Fruit fly (Drosophila melanogaster): ENCODE data around the gene pip.
A peak's percentile ranks its signal among the peaks of the same experiment; 100 is the strongest.

The pip gene

DNA sequence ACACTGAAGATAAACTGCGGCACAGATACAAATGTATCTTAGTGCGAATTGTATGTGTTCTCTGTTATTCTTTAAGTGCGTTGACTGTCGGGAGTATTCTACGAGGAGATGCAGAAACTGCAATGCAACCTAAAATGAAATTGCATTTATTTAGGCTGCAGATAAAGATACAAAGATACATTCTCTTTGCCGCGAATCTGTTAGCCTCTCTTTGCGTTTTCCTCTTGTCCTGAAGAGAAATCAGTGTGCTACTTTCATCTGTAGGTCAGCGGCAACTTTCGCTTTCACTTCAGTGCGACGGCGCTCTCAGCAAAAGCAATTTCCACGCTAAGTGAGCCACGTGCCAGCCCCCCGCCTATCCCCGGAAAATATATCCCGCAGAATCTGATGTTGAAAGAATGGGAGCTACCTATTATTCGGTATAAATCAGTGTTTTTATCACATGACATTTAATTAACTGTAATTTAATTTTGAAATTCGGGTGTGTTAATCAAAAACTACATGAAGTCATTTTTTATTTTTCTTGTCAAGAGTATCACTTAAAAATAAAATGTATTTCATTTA, 44.1 kb downstream of the pip start (continued):
- TF ChIP-seq pho (GFP tag; optimal IDR thresholded peaks at IDR 0.05) (no peak), HLHmδ (GFP tag; optimal IDR thresholded peaks at IDR 0.05) (peak; percentile 56), CG17328 (GFP tag; IDR thresholded peaks at IDR 0.05) (no peak), D19B (GFP tag; optimal IDR thresholded peaks at IDR 0.05) (peak; percentile 70), bcd (GFP tag; optimal IDR thresholded peaks at IDR 0.05) (no peak), abd-A (tag; optimal IDR thresholded peaks at IDR 0.05) (peak; percentile 22), dmrt99B (tag; optimal IDR thresholded peaks at IDR 0.05) (no peak), CG2199 (GFP tag; IDR thresholded peaks at IDR 0.05) (0 out of 3 replicates have a peak, but pooled peaks have one; percentile 17), fd102C (GFP tag; optimal IDR thresholded peaks at IDR 0.05) (peak; percentile 25)

dm6 chr3L:19292440-19293175, 44.8 kb downstream of the pip start, which contains the start of gene Gbs-76A:
Gbs-76A (minus strand) TSS chr3L:19292766.
- TF ChIP-seq CG10543 (GFP tag; optimal IDR thresholded peaks at IDR 0.05): peak; percentile 85
- TF ChIP-seq CoRest (tag; optimal IDR thresholded peaks at IDR 0.05): peak; percentile 91
- no peak; the same call in 2 of the 3 replicates for TF ChIP-seq so (GFP tag; IDR thresholded peaks at IDR 0.05)
- TF ChIP-seq CHES-1-like (GFP tag; optimal IDR thresholded peaks at IDR 0.05): no peak
- TF ChIP-seq B-H2 (GFP tag; optimal IDR thresholded peaks at IDR 0.05): peak; percentile 86
- peak; percentile 56; the same call in 1 of the 3 replicates for TF ChIP-seq CG2889 (GFP tag; IDR thresholded peaks at IDR 0.05)
- peak; percentile 64 for TF ChIP-seq CG15696 (tag; optimal IDR thresholded peaks at IDR 0.05)
- TF ChIP-seq dm (GFP tag; optimal IDR thresholded peaks at IDR 0.05): no peak
- peak; percentile 65; the same call in 1 of the 3 replicates for TF ChIP-seq CG34224 (GFP tag; IDR thresholded peaks at IDR 0.05; ENCODE audit: partially characterized antibody)
- TF ChIP-seq Nf-YA (GFP tag; IDR thresholded peaks at IDR 0.05): peak; percentile 55; the same call in 1 of the 2 replicates
- TF ChIP-seq HLH4C (GFP tag; IDR thresholded peaks at IDR 0.05; ENCODE audit: partially characterized antibody): peak; percentile 41; the same call in 1 of the 3 replicates
- no peak for TF ChIP-seq BEAF-32 (GFP tag; optimal IDR thresholded peaks at IDR 0.05)
- TF ChIP-seq CG11398 (GFP tag; optimal IDR thresholded peaks at IDR 0.05): no peak
- peak; percentile 1 for TF ChIP-seq Camta (GFP tag; optimal IDR thresholded peaks at IDR 0.05)
- TF ChIP-seq CG4707 (GFP tag; optimal IDR thresholded peaks at IDR 0.05): peak; percentile 47
- TF ChIP-seq CG3726 (GFP tag; IDR thresholded peaks at IDR 0.05): no peak
- TF ChIP-seq Dfd (GFP tag; optimal IDR thresholded peaks at IDR 0.05): no peak
- no peak for TF ChIP-seq unc-4 (GFP tag; IDR thresholded peaks at IDR 0.05; ENCODE audit: partially characterized antibody)
- no peak for TF ChIP-seq CG4360 (GFP tag; IDR thresholded peaks at IDR 0.05)
- no peak for TF ChIP-seq dimm (GFP tag; IDR thresholded peaks at IDR 0.05)
- TF ChIP-seq nmo (GFP tag; optimal IDR thresholded peaks at IDR 0.05): peak; percentile 88
- TF ChIP-seq tna (GFP tag; IDR thresholded peaks at IDR 0.05; ENCODE audit: partially characterized antibody): no peak
- peak; percentile 79 for TF ChIP-seq CG7357 (GFP tag; IDR thresholded peaks at IDR 0.05)
- TF ChIP-seq CG12219 (GFP tag; optimal IDR thresholded peaks at IDR 0.05): peak; percentile 60
- no peak for TF ChIP-seq ham (GFP tag; IDR thresholded peaks at IDR 0.05)
- no peak for TF ChIP-seq Bdp1 (GFP tag; optimal IDR thresholded peaks at IDR 0.05)
- TF ChIP-seq Fer2 (tag; optimal IDR thresholded peaks at IDR 0.05): peak; percentile 77
- TF ChIP-seq HLHmδ (GFP tag; optimal IDR thresholded peaks at IDR 0.05): no peak
- TF ChIP-seq CG10565 (GFP tag; optimal IDR thresholded peaks at IDR 0.05): no peak
- no peak for TF ChIP-seq aop (GFP tag; IDR thresholded peaks at IDR 0.05)
- TF ChIP-seq CG1792 (GFP tag; optimal IDR thresholded peaks at IDR 0.05): no peak
- TF ChIP-seq CG11247 (GFP tag; IDR thresholded peaks at IDR 0.05): peak; percentile 41; the same call in 1 of the 2 replicates
- no peak for TF ChIP-seq shn (GFP tag; optimal IDR thresholded peaks at IDR 0.05)
- no peak for TF ChIP-seq maf-S (GFP tag; optimal IDR thresholded peaks at IDR 0.05)
- TF ChIP-seq crp (GFP tag; optimal IDR thresholded peaks at IDR 0.05): no peak
- TF ChIP-seq CG13287 (GFP tag; IDR thresholded peaks at IDR 0.05; ENCODE audit: partially characterized antibody): peak; percentile 67
- no peak for TF ChIP-seq CG1024 (GFP tag; IDR thresholded peaks at IDR 0.05)
- TF ChIP-seq Oli (tag; optimal IDR thresholded peaks at IDR 0.05): peak; percentile 84
- peak; percentile 91 for TF ChIP-seq gcm (GFP tag; optimal IDR thresholded peaks at IDR 0.05)
